Fruit fly (Drosophila melanogaster) whole organism, embryonic: ENCODE results near the gene CG16959.

Source experiments
- Abd-B ChIP-seq: fragments of 200-800 bp; sonication (Bioruptor generic); optimal IDR thresholded peaks from 2 replicates; lab custom pipeline; 2018; ENCODE audit warnings: missing biosample characterization, mild to moderate bottlenecking, missing genetic modification characterization, moderate library complexity
- Atf6 ChIP-seq: fragments of 200-800 bp; sonication (Bioruptor generic); IDR thresholded peaks from 2 replicates; pipeline ENCODE4 v1.3.6; 2022; ENCODE audit warnings: missing biosample characterization, missing genetic modification characterization
- Awh ChIP-seq: fragments of 200-800 bp; sonication (Bioruptor generic); IDR thresholded peaks from 2 replicates; pipeline ENCODE4, ENCODE4 v1.3.6; 2022; ENCODE audit warnings: missing biosample characterization, missing genetic modification characterization
- Blimp-1 ChIP-seq: fragments of 200-800 bp; sonication (Bioruptor generic); optimal IDR thresholded peaks from 3 replicates; lab custom pipeline; 2018; ENCODE audit warnings: missing biosample characterization, missing genetic modification characterization, mild to moderate bottlenecking, moderate library complexity, missing genetic modification reagents
- CG10321 ChIP-seq: fragments of 200-800 bp; sonication (Bioruptor generic); IDR thresholded peaks from 2 replicates; pipeline ENCODE4 v1.3.6; 2022; ENCODE audit warnings: missing biosample characterization, missing genetic modification characterization
- CG11093 ChIP-seq: fragments of 200-800 bp; sonication (Bioruptor generic); IDR thresholded peaks from 3 replicates; pipeline ENCODE4 v1.3.6; 2022; ENCODE audit warnings: missing biosample characterization, missing genetic modification characterization
- CG11696 ChIP-seq: fragments of 200-800 bp; sonication (Bioruptor generic); IDR thresholded peaks from 2 replicates; pipeline ENCODE4 v1.3.6; 2022; ENCODE audit warnings: missing biosample characterization, missing genetic modification characterization
- CG12769 ChIP-seq: fragments of 200-800 bp; sonication (Bioruptor generic); optimal IDR thresholded peaks from 2 replicates; lab custom pipeline; 2019; ENCODE audit warnings: missing biosample characterization, mild to moderate bottlenecking, missing genetic modification characterization, moderate library complexity
- CG31388 ChIP-seq: fragments of 200-800 bp; sonication (Bioruptor generic); optimal IDR thresholded peaks from 2 replicates; lab custom pipeline; 2016; ENCODE audit warnings: missing biosample characterization, missing genetic modification characterization
- CG3407 ChIP-seq: fragments of 200-800 bp; sonication (Bioruptor generic); optimal IDR thresholded peaks from 2 replicates; lab custom pipeline; 2018; ENCODE audit warnings: missing biosample characterization, mild to moderate bottlenecking, missing genetic modification characterization
- CG3847 ChIP-seq: fragments of 200-800 bp; sonication (Bioruptor generic); IDR thresholded peaks from 2 replicates; pipeline ENCODE4 v1.3.6; 2022; ENCODE audit warnings: missing biosample characterization, missing genetic modification characterization
- CG4360 ChIP-seq: fragments of 200-800 bp; sonication (Bioruptor generic); IDR thresholded peaks from 2 replicates; pipeline ENCODE4 v1.3.6; 2022; ENCODE audit warnings: missing biosample characterization, missing genetic modification characterization
- CG4707 ChIP-seq: fragments of 200-800 bp; sonication (Bioruptor generic); optimal IDR thresholded peaks from 2 replicates; lab custom pipeline; 2018; ENCODE audit warnings: missing biosample characterization, mild to moderate bottlenecking, missing genetic modification characterization, moderate library complexity
- CG6813 ChIP-seq: fragments of 200-800 bp; sonication (Bioruptor generic); optimal IDR thresholded peaks from 2 replicates; lab custom pipeline; 2017; ENCODE audit warnings: missing biosample characterization, missing genetic modification characterization, mild to moderate bottlenecking, moderate library complexity, missing genetic modification reagents
- CG7556 ChIP-seq: fragments of 200-800 bp; sonication (Bioruptor generic); optimal IDR thresholded peaks from 2 replicates; lab custom pipeline; 2017; ENCODE audit warnings: missing biosample characterization, mild to moderate bottlenecking, missing genetic modification characterization
- CG7963 ChIP-seq: fragments of 200-800 bp; sonication (Bioruptor generic); IDR thresholded peaks from 3 replicates; pipeline ENCODE4 v1.3.6; 2022; ENCODE audit warnings: missing biosample characterization, missing genetic modification characterization; ENCODE audit not compliant: partially characterized antibody
- CG8478 ChIP-seq: fragments of >200 bp; optimal IDR thresholded peaks from 2 replicates; lab custom pipeline; 2018
- CG9932 ChIP-seq: fragments of 200-800 bp; sonication (Bioruptor generic); IDR thresholded peaks from 2 replicates; pipeline ENCODE4 v1.3.6; 2022; ENCODE audit warnings: missing biosample characterization, missing genetic modification characterization
- GATAe ChIP-seq: fragments of 200-800 bp; sonication (Bioruptor generic); conservative IDR thresholded peaks from 2 replicates; pipeline ENCODE4 v1.3.6; 2022; ENCODE audit warnings: missing biosample characterization, missing genetic modification characterization
- Gug ChIP-seq: fragments of 200-800 bp; sonication (Bioruptor generic); IDR thresholded peaks from 4 replicates; pipeline ENCODE4 v1.3.6; 2022; ENCODE audit warnings: missing biosample characterization, missing genetic modification characterization
- HLHmδ ChIP-seq: fragments of 200-800 bp; sonication (Bioruptor generic); optimal IDR thresholded peaks from 2 replicates; lab custom pipeline; 2018; ENCODE audit warnings: missing biosample characterization, mild to moderate bottlenecking, missing genetic modification characterization, moderate library complexity
- Hey ChIP-seq: fragments of 200-800 bp; sonication (Bioruptor generic); optimal IDR thresholded peaks from 3 replicates; lab custom pipeline; 2018; ENCODE audit warnings: missing biosample characterization, mild to moderate bottlenecking, missing genetic modification characterization
- HmgZ ChIP-seq: fragments of 200-800 bp; sonication (Bioruptor generic); optimal IDR thresholded peaks from 2 replicates; lab custom pipeline; 2018; ENCODE audit warnings: missing biosample characterization, mild to moderate bottlenecking, missing genetic modification characterization
- Kr ChIP-seq: fragments of 200-800 bp; sonication (Bioruptor generic); optimal IDR thresholded peaks from 2 replicates; lab custom pipeline; 2017; ENCODE audit warnings: missing biosample characterization, mild to moderate bottlenecking, missing genetic modification characterization
- Mrtf ChIP-seq: fragments of 200-800 bp; sonication (Bioruptor generic); IDR thresholded peaks from 3 replicates; pipeline ENCODE4 v1.3.6; 2022; ENCODE audit warnings: missing biosample characterization, missing genetic modification characterization
- NC2β ChIP-seq: fragments of 200-800 bp; sonication (Bioruptor generic); optimal IDR thresholded peaks from 2 replicates; lab custom pipeline; 2016; ENCODE audit warnings: missing biosample characterization, missing genetic modification characterization
- Xbp1 ChIP-seq: fragments of 200-800 bp; sonication (Bioruptor generic); optimal IDR thresholded peaks from 3 replicates; lab custom pipeline; 2016; ENCODE audit warnings: missing biosample characterization, mild to moderate bottlenecking, missing genetic modification characterization
- btn ChIP-seq: fragments of 200-800 bp; sonication (Bioruptor generic); optimal IDR thresholded peaks from 2 replicates; lab custom pipeline; 2016; ENCODE audit warnings: missing biosample characterization, missing genetic modification characterization
- cas ChIP-seq: fragments of 200-800 bp; sonication (Bioruptor generic); IDR thresholded peaks from 2 replicates; pipeline ENCODE4 v1.3.6; 2022; ENCODE audit warnings: missing biosample characterization, missing genetic modification characterization
- corto ChIP-seq: fragments of 200-800 bp; sonication (Bioruptor generic); optimal IDR thresholded peaks from 2 replicates; lab custom pipeline; 2016; ENCODE audit warnings: missing biosample characterization, mild to moderate bottlenecking, missing genetic modification characterization, moderate library complexity
- croc ChIP-seq: fragments of 200-800 bp; sonication (Bioruptor generic); conservative IDR thresholded peaks from 3 replicates; pipeline ENCODE4 v1.3.6; 2022; ENCODE audit warnings: missing biosample characterization, missing genetic modification characterization
- dm ChIP-seq: fragments of 200-800 bp; sonication (Bioruptor generic); optimal IDR thresholded peaks from 3 replicates; lab custom pipeline; 2016; ENCODE audit warnings: missing biosample characterization, missing genetic modification characterization
- dmrt99B ChIP-seq: fragments of 200-800 bp; sonication (Bioruptor generic); optimal IDR thresholded peaks from 2 replicates; lab custom pipeline; 2018; ENCODE audit warnings: missing biosample characterization, mild to moderate bottlenecking, missing genetic modification characterization, moderate library complexity
- ems ChIP-seq: fragments of 200-800 bp; sonication (Bioruptor generic); optimal IDR thresholded peaks from 3 replicates; lab custom pipeline; 2016; ENCODE audit warnings: missing biosample characterization, missing genetic modification characterization
- exex ChIP-seq: fragments of 200-800 bp; sonication (Bioruptor generic); optimal IDR thresholded peaks from 4 replicates; lab custom pipeline; 2018; ENCODE audit warnings: missing biosample characterization, mild to moderate bottlenecking, missing genetic modification characterization, moderate library complexity
- gt ChIP-seq: fragments of 200-800 bp; sonication (Bioruptor generic); IDR thresholded peaks from 2 replicates; pipeline ENCODE4 v1.3.6; 2022; ENCODE audit warnings: missing biosample characterization, missing genetic modification characterization
- jigr1 ChIP-seq: fragments of 200-800 bp; sonication (Bioruptor generic); IDR thresholded peaks from 3 replicates; pipeline ENCODE4 v1.3.6; 2022; ENCODE audit warnings: missing biosample characterization, missing genetic modification characterization
- ken ChIP-seq: fragments of 200-800 bp; sonication (Bioruptor generic); IDR thresholded peaks from 3 replicates; pipeline ENCODE4 v1.3.6; 2022; ENCODE audit warnings: missing biosample characterization, missing genetic modification characterization
- knrl ChIP-seq: fragments of 200-800 bp; sonication (Bioruptor generic); IDR thresholded peaks from 3 replicates; pipeline ENCODE4 v1.3.6; 2022; ENCODE audit warnings: missing biosample characterization, missing genetic modification characterization; ENCODE audit not compliant: partially characterized antibody
- nmo ChIP-seq: fragments of 200-800 bp; sonication (Bioruptor generic); optimal IDR thresholded peaks from 2 replicates; lab custom pipeline; 2018; ENCODE audit warnings: missing biosample characterization, mild to moderate bottlenecking, missing genetic modification characterization, moderate library complexity
- peb ChIP-seq: fragments of 200-800 bp; sonication (Bioruptor generic); IDR thresholded peaks from 2 replicates; pipeline ENCODE4 v1.3.6; 2022; ENCODE audit warnings: missing biosample characterization, missing genetic modification characterization
- rib ChIP-seq: fragments of 200-800 bp; sonication (Bioruptor generic); IDR thresholded peaks from 2 replicates; pipeline ENCODE4 v1.3.6; 2022; ENCODE audit warnings: missing biosample characterization, missing genetic modification characterization
- scrt ChIP-seq: fragments of 200-800 bp; sonication (Bioruptor generic); optimal IDR thresholded peaks from 2 replicates; lab custom pipeline; 2018; ENCODE audit warnings: missing biosample characterization, mild to moderate bottlenecking, missing genetic modification characterization, moderate library complexity
- sug ChIP-seq: fragments of 200-800 bp; optimal IDR thresholded peaks from 2 replicates; lab custom pipeline; 2019; ENCODE audit warnings: missing biosample characterization, mild to moderate bottlenecking, missing genetic modification characterization, moderate library complexity
- tap ChIP-seq: fragments of 200-800 bp; optimal IDR thresholded peaks from 3 replicates; lab custom pipeline; 2019; ENCODE audit warnings: missing biosample characterization, mild to moderate bottlenecking, missing genetic modification characterization, moderate library complexity
- unc-4 ChIP-seq: fragments of 200-800 bp; sonication (Bioruptor generic); IDR thresholded peaks from 2 replicates; pipeline ENCODE4 v1.3.6; 2022; ENCODE audit warnings: missing biosample characterization, missing genetic modification characterization; ENCODE audit not compliant: partially characterized antibody
- unpg ChIP-seq: fragments of 200-800 bp; sonication (Bioruptor generic); optimal IDR thresholded peaks from 3 replicates; lab custom pipeline; 2018; ENCODE audit warnings: missing biosample characterization, mild to moderate bottlenecking, missing genetic modification characterization, moderate library complexity
- usp ChIP-seq: fragments of >200 bp; optimal IDR thresholded peaks from 2 replicates; lab custom pipeline; 2017; ENCODE audit warnings: missing biosample characterization, missing genetic modification characterization
- yki ChIP-seq: fragments of >200 bp; optimal IDR thresholded peaks from 3 replicates; lab custom pipeline; 2018

The CG16959 gene

DNA sequence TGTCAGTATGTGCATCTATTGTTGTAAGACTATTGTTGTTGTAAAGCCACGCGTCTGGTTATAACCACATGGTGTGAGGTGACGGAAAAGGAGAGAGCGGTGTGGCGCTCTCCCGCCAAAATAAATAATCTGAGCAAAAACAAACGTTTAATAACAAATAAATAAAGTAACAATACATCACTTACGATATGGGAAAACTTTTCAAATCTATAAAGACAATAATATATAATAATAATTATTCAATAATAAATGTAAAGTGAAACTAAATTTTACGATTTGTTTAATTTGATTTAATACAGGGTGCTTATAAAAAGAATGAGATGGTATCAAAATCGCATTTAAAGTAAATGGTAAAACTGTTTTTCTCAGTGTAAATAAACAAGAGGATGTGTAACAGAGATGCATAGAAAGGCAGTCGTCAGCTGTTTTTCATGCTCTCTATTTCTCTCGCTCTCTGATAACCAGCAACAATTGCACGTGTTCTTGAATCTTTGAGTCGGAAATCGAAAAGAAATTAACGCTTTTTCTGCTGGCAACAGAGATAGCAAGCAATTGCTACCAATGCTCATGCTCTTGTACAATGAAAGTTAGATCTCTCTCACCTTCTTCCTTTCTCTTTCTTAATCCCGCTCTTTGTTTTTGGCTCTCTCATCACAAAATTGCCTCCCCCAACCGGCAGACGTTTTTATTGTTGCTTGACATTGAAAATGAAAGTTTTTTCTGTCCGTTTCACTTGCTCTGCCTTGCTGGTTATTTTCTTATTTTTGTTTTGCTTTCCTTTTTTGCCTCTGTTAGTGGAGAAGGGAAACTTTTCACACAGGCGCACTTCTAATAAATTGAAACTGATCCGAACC is 26.2 kb downstream of the CG16959 start (continued):
- TF ChIP-seq CG6813 (GFP tag; lab: Kevin White, UChicago) (peak; percentile 94), Hey (tag; lab: Kevin White, UChicago) (peak; percentile 7), dm (GFP tag; lab: Kevin White, UChicago) (no peak), Xbp1 (GFP tag; lab: Kevin White, UChicago) (peak; percentile 66), unpg (GFP tag; lab: Kevin White, UChicago) (peak; percentile 94), nmo (GFP tag; lab: Kevin White, UChicago) (peak; percentile 85), CG12769 (tag; lab: Kevin White, UChicago) (no peak), dmrt99B (peak; percentile 89), scrt (GFP tag; lab: Kevin White, UChicago) (peak; percentile 84), yki (lab: Kevin White, UChicago) (peak; percentile 23), CG7556 (GFP tag; lab: Kevin White, UChicago) (peak; percentile 93), jigr1 (GFP tag; lab: Robert Waterston, UW) (0 out of 3 replicates have a peak, but pooled peaks have one; percentile 7), Atf6 (GFP tag; lab: Robert Waterston, UW) (peak; percentile 67), HmgZ (peak; percentile 22), CG11093 (GFP tag; lab: Robert Waterston, UW) (no peak; the same call in 2 of the 3 replicates), exex (tag; lab: Kevin White, UChicago) (peak; percentile 78), peb (GFP tag; lab: Robert Waterston, UW) (peak; percentile 75), Blimp-1 (peak; percentile 93), CG3847 (no peak), corto (GFP tag; lab: Kevin White, UChicago) (peak; percentile 5), CG4360 (GFP tag; lab: Robert Waterston, UW) (peak; percentile 83), Kr (GFP tag; lab: Kevin White, UChicago) (no peak), Mrtf (GFP tag; lab: Robert Waterston, UW) (peak; percentile 72; the same call in 2 of the 3 replicates), CG8478 (lab: Kevin White, UChicago) (no peak), sug (tag; lab: Kevin White, UChicago) (peak; percentile 48), croc (peak; percentile 82), HLHmδ (GFP tag; lab: Kevin White, UChicago) (no peak), CG9932 (GFP tag; lab: Robert Waterston, UW) (peak; percentile 52; the same call in 1 of the 2 replicates), CG7963 (GFP tag; lab: Robert Waterston, UW) (no peak), CG11696 (peak; percentile 76), CG10321 (GFP tag; lab: Robert Waterston, UW) (peak; percentile 68; the same call in 1 of the 2 replicates), GATAe (GFP tag; lab: Robert Waterston, UW) (peak; percentile 43; the same call in 1 of the 2 replicates), Awh (GFP tag; lab: Robert Waterston, UW) (peak; percentile 92), CG31388 (GFP tag; lab: Kevin White, UChicago) (peak; percentile 49), rib (GFP tag; lab: Robert Waterston, UW) (no peak; the same call in 1 of the 2 replicates), Gug (GFP tag; lab: Robert Waterston, UW) (peak; percentile 15; the same call in 1 of the 4 replicates), cas (GFP tag; lab: Robert Waterston, UW) (peak; percentile 43; the same call in 1 of the 2 replicates), usp (GFP tag; lab: Kevin White, UChicago) (no peak), ken (no peak; the same call in 2 of the 3 replicates), knrl (GFP tag; lab: Robert Waterston, UW) (no peak), tap (tag; lab: Kevin White, UChicago) (peak; percentile 94), Abd-B (GFP tag; lab: Kevin White, UChicago) (peak; percentile 52), gt (GFP tag; lab: Robert Waterston, UW) (peak; percentile 39; the same call in 1 of the 2 replicates), NC2β (GFP tag; lab: Kevin White, UChicago) (no peak), CG4707 (peak; percentile 34), ems (GFP tag; lab: Kevin White, UChicago) (no peak), CG3407 (GFP tag; lab: Kevin White, UChicago) (peak; percentile 79), btn (GFP tag; lab: Kevin White, UChicago) (no peak), unc-4 (GFP tag; lab: Robert Waterston, UW) (no peak)
